Worm (Caenorhabditis elegans) whole organism, late embryonic: Measurements from ENCODE around the gene pct-1.

Source experiments
- ceh-18 ChIP-seq: sonication (generic microtip); optimal IDR thresholded peaks from 2 replicates; lab custom pipeline; 2016; ENCODE audit warnings: missing genetic modification characterization, missing compliant biosample characterization
- ceh-2 ChIP-seq: sonication (generic microtip); optimal IDR thresholded peaks from 2 replicates; lab custom pipeline; 2016; ENCODE audit warnings: missing genotype, missing genetic modification characterization, missing compliant biosample characterization
- elt-2 ChIP-seq: sonication (generic microtip); optimal IDR thresholded peaks from 2 replicates; lab custom pipeline; 2016; ENCODE audit warnings: missing genetic modification reagents, missing genetic modification characterization, missing compliant biosample characterization
- hlh-30 ChIP-seq: sonication (generic microtip); optimal IDR thresholded peaks from 2 replicates; lab custom pipeline; 2017; ENCODE audit warnings: antibody characterized with exemption, missing genetic modification characterization, missing compliant biosample characterization; ENCODE audit not compliant: insufficient read depth
- lin-11 ChIP-seq: fragments of 200-800 bp; sonication (Bioruptor generic); optimal IDR thresholded peaks from 2 replicates; lab custom pipeline; 2018; ENCODE audit warnings: mild to moderate bottlenecking, missing genetic modification characterization, missing compliant biosample characterization

DNA sequence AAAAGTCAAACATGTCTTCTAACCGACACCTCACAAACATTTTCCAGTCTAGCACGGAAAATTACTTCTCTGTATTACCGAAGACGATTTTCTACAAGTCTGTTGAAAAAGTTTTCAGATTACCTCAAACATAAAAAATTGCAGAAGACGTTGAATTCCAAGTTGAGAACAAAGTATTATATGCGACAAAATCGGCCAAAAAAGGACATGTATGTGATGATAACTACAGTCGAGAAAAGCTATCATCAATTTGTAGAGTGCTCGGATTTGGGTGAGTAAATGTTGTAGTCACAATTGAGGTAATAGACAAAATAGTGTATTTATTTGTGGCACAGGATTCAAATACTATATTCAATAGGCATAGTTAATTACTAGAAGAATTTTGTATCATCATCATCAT is 32.6 kb downstream of the pct-1 start:
- TF ChIP-seq lin-11: no peak
- TF ChIP-seq ceh-2 (tag; lab: Kevin White, UChicago): no peak
- TF ChIP-seq hlh-30 (tag; lab: Kevin White, UChicago): no peak
- TF ChIP-seq ceh-18 (tag; lab: Kevin White, UChicago): no peak
- TF ChIP-seq elt-2 (tag; lab: Kevin White, UChicago): no peak
